Worm (Caenorhabditis elegans): Measurements from ENCODE around the gene fbxb-19.
"Not testable (repeated sequence)": the region's sequence is repeated elsewhere in the genome, so short reads cannot be mapped to it uniquely, and the experiment has no call there.

Gene fbxb-19

ce11 chrII:1663516-1663915 is 25.5 kb downstream of the fbxb-19 start, which contains the start of gene duxl-1 (continued):
- TF ChIP-seq ceh-82 (tag; optimal IDR thresholded peaks at IDR 0.05): peak in 1 of 3 experiments; percentile 9
- no peak for TF ChIP-seq mef-2 (tag; optimal IDR thresholded peaks at IDR 0.05)
- no peak for TF ChIP-seq sox-4 (tag; optimal IDR thresholded peaks at IDR 0.05)
- no peak for TF ChIP-seq unc-86 (tag; optimal IDR thresholded peaks at IDR 0.05)
- TF ChIP-seq nhr-84 (tag; optimal IDR thresholded peaks at IDR 0.05): no peak
- TF ChIP-seq ceh-88 (GFP tag; IDR thresholded peaks at IDR 0.05): no peak
- TF ChIP-seq mep-1 (tag; optimal IDR thresholded peaks at IDR 0.05): peak; percentile 18
- no peak for TF ChIP-seq mab-9 (GFP tag; IDR thresholded peaks at IDR 0.05)
- TF ChIP-seq mdl-1 (tag; optimal IDR thresholded peaks at IDR 0.05): peak in 1 of 2 experiments; percentile 12
- TF ChIP-seq ets-5 (GFP tag; IDR thresholded peaks at IDR 0.05): no peak
- no peak for TF ChIP-seq isw-1 (GFP tag; IDR thresholded peaks at IDR 0.05)
- peak; percentile 13 for TF ChIP-seq nhr-20 (tag; optimal IDR thresholded peaks at IDR 0.05)
- peak in 1 of 2 experiments; percentile 37 for TF ChIP-seq efl-1 (optimal IDR thresholded peaks at IDR 0.05)
- peak in 1 of 2 experiments; percentile 2 for TF ChIP-seq efl-1 (GFP tag; optimal IDR thresholded peaks at IDR 0.05 in 1 of 2)
- TF ChIP-seq ama-1 (optimal IDR thresholded peaks at IDR 0.05): no peak
- no peak for TF ChIP-seq fos-1 (tag; optimal IDR thresholded peaks at IDR 0.05)
- no peak for TF ChIP-seq ceh-90 (tag; optimal IDR thresholded peaks at IDR 0.05)
- no peak for TF ChIP-seq nhr-11 (tag; optimal IDR thresholded peaks at IDR 0.05)
- peak in 1 of 2 experiments; percentile 44 for TF ChIP-seq lin-35 (GFP tag; optimal IDR thresholded peaks at IDR 0.05)
- TF ChIP-seq blmp-1 (tag; optimal IDR thresholded peaks at IDR 0.05): no peak

- TF ChIP-seq ets-5 (GFP tag; IDR thresholded peaks at IDR 0.05) (no peak), lsy-2 (tag; optimal IDR thresholded peaks at IDR 0.05) (peak in 1 of 2 experiments; percentile 46)
Measured at ce11 chrII:1662881-1663280, 26.1 kb downstream of the fbxb-19 start, which contains the start of gene ZC204.14. Gene ZC204.14, minus strand, starts transcription at chrII:1662949.

ce11 chrII:1661300-1661838 is 27.6 kb downstream of the fbxb-19 start:
- TF ChIP-seq efl-1 (optimal IDR thresholded peaks at IDR 0.05): peak in 1 of 2 experiments; percentile 9
- not testable (repeated sequence) for TF ChIP-seq efl-1 (GFP tag; optimal IDR thresholded peaks at IDR 0.05 in 1 of 2)
- peak in 1 of 2 experiments; percentile 55 for TF ChIP-seq lsy-2 (tag; optimal IDR thresholded peaks at IDR 0.05)
- peak; percentile 54 for TF ChIP-seq ceh-88 (GFP tag; IDR thresholded peaks at IDR 0.05)
- TF ChIP-seq nhr-19 (GFP tag; conservative IDR thresholded peaks at IDR 0.05): peak; percentile 41

ce11 chrII:1660888-1661287 is 28.1 kb downstream of the fbxb-19 start, which contains the start of gene ZC204.13:
Gene ZC204.13, minus strand, starts transcription at chrII:1660988.
- not testable (repeated sequence) for TF ChIP-seq snpc-4 (tag; optimal IDR thresholded peaks at IDR 0.05); ama-1 (optimal IDR thresholded peaks at IDR 0.05); nhr-47 (tag; optimal IDR thresholded peaks at IDR 0.05)

- TF ChIP-seq elt-2 (tag; optimal IDR thresholded peaks at IDR 0.05): peak; percentile 74
Measured at ce11 chrII:1659729-1660128, 29.3 kb downstream of the fbxb-19 start.

ce11 chrII:1657202-1657601 is 31.8 kb downstream of the fbxb-19 start, which contains the start of gene ZC204.12:
Gene ZC204.12, minus strand, starts transcription at chrII:1657302.
- TF ChIP-seq unc-62 (GFP tag; optimal IDR thresholded peaks at IDR 0.05) (no peak), xbp-1 (tag; optimal IDR thresholded peaks at IDR 0.05) (no peak), ets-5 (GFP tag; IDR thresholded peaks at IDR 0.05) (no peak), lin-15B (tag; optimal IDR thresholded peaks at IDR 0.05) (no peak), snu-23 (GFP tag; optimal IDR thresholded peaks at IDR 0.05) (no peak), fkh-4 (tag; optimal IDR thresholded peaks at IDR 0.05; ENCODE audit: borderline replicate concordance) (no peak), fkh-8 (tag; optimal IDR thresholded peaks at IDR 0.05) (no peak), mef-2 (tag; optimal IDR thresholded peaks at IDR 0.05) (no peak), dpl-1 (GFP tag; optimal IDR thresholded peaks at IDR 0.05) (no peak), nhr-237 (tag; optimal IDR thresholded peaks at IDR 0.05) (no peak), unc-98 (GFP tag; IDR thresholded peaks at IDR 0.05) (no peak), vab-15 (tag; optimal IDR thresholded peaks at IDR 0.05) (no peak), lin-13 (GFP tag; optimal IDR thresholded peaks at IDR 0.05) (no peak), nhr-28 (tag; optimal IDR thresholded peaks at IDR 0.05) (no peak), swsn-7 (tag; optimal IDR thresholded peaks at IDR 0.05) (no peak), aha-1 (tag; optimal IDR thresholded peaks at IDR 0.05) (no peak), skn-1 (tag; optimal IDR thresholded peaks at IDR 0.05) (no peak), zag-1 (tag; optimal IDR thresholded peaks at IDR 0.05) (no peak), elt-2 (tag; optimal IDR thresholded peaks at IDR 0.05) (no peak), jun-1 (tag; optimal IDR thresholded peaks at IDR 0.05) (no peak)
